Worm (Caenorhabditis elegans): Measurements from ENCODE around the gene Y45F10C.2.

The Y45F10C.2 gene

ce11 chrIV:13698603-13699002, 36.1 kb upstream of the Y45F10C.2 start, which contains the start of gene T23G4.127:
TSS of gene T23G4.127 (minus strand) at chrIV:13698703.
- TF ChIP-seq npax-4 (tag; optimal IDR thresholded peaks at IDR 0.05) (no peak), fkh-10 (GFP tag; optimal IDR thresholded peaks at IDR 0.05) (no peak), rnt-1 (tag; optimal IDR thresholded peaks at IDR 0.05) (no peak), sox-4 (tag; optimal IDR thresholded peaks at IDR 0.05) (no peak)

ce11 chrIV:13696900-13697299, 34.4 kb upstream of the Y45F10C.2 start:
- TF ChIP-seq ceh-18 (tag; optimal IDR thresholded peaks at IDR 0.05) (no peak), ceh-14 (tag; optimal IDR thresholded peaks at IDR 0.05) (no peak), ceh-6 (GFP tag; optimal IDR thresholded peaks at IDR 0.05) (no peak)

- TF ChIP-seq pat-9 (tag; optimal IDR thresholded peaks at IDR 0.05) (peak; percentile 26), unc-3 (GFP tag; conservative IDR thresholded peaks at IDR 0.05) (no peak), unc-3 (tag; optimal IDR thresholded peaks at IDR 0.05) (peak; percentile 2), pha-2 (tag; optimal IDR thresholded peaks at IDR 0.05) (no peak), odd-2 (tag; optimal IDR thresholded peaks at IDR 0.05) (no peak), ceh-18 (tag; optimal IDR thresholded peaks at IDR 0.05) (peak; percentile 61), lim-6 (tag; optimal IDR thresholded peaks at IDR 0.05) (no peak), unc-55 (GFP tag; optimal IDR thresholded peaks at IDR 0.05) (peak; percentile 100), tbx-2 (tag; optimal IDR thresholded peaks at IDR 0.05) (peak; percentile 28), rnt-1 (tag; optimal IDR thresholded peaks at IDR 0.05) (peak; percentile 79)
These were observed 33.4 kb upstream of the Y45F10C.2 start for ce11 chrIV:13695720-13696364.

ce11 chrIV:13695302-13695701, 32.8 kb upstream of the Y45F10C.2 start:
- TF ChIP-seq sox-2 (GFP tag; IDR thresholded peaks at IDR 0.05) (no peak), hlh-8 (tag; optimal IDR thresholded peaks at IDR 0.05) (no peak), nhr-232 (tag; optimal IDR thresholded peaks at IDR 0.05) (no peak), hlh-13 (GFP tag; optimal IDR thresholded peaks at IDR 0.05) (no peak), ahr-1 (tag; optimal IDR thresholded peaks at IDR 0.05) (no peak), unc-86 (tag; optimal IDR thresholded peaks at IDR 0.05) (no peak), sox-4 (tag; optimal IDR thresholded peaks at IDR 0.05) (no peak), tbx-7 (tag; optimal IDR thresholded peaks at IDR 0.05) (no peak), ceh-18 (tag; optimal IDR thresholded peaks at IDR 0.05) (no peak), ceh-6 (GFP tag; optimal IDR thresholded peaks at IDR 0.05) (no peak), ceh-30 (tag; optimal IDR thresholded peaks at IDR 0.05) (no peak), mec-3 (tag; optimal IDR thresholded peaks at IDR 0.05; ENCODE audit: borderline replicate concordance) (no peak), fkh-6 (tag; optimal IDR thresholded peaks at IDR 0.05) (no peak), rnt-1 (tag; optimal IDR thresholded peaks at IDR 0.05) (no peak), ceh-2 (tag; optimal IDR thresholded peaks at IDR 0.05) (no peak), nhr-11 (tag; optimal IDR thresholded peaks at IDR 0.05) (no peak), ceh-9 (tag; optimal IDR thresholded peaks at IDR 0.05) (no peak)

ce11 chrIV:13694600-13694999, 32.1 kb upstream of the Y45F10C.2 start:
- TF ChIP-seq gmeb-2 (tag; optimal IDR thresholded peaks at IDR 0.05), result no peak
- no peak for TF ChIP-seq pag-3 (tag; optimal IDR thresholded peaks at IDR 0.05; ENCODE audit: borderline replicate concordance)
- no peak for TF ChIP-seq fax-1 (tag; optimal IDR thresholded peaks at IDR 0.05)
- TF ChIP-seq ceh-48 (tag; optimal IDR thresholded peaks at IDR 0.05), result no peak
- TF ChIP-seq unc-55 (GFP tag; optimal IDR thresholded peaks at IDR 0.05), result peak; percentile 92

- TF ChIP-seq tbx-7 (tag; optimal IDR thresholded peaks at IDR 0.05) (no peak), unc-55 (GFP tag; optimal IDR thresholded peaks at IDR 0.05) (peak; percentile 98)
These were observed 31.5 kb upstream of the Y45F10C.2 start for ce11 chrIV:13693976-13694375.
